Fruit fly (Drosophila melanogaster) whole organism, embryonic: ENCODE measurements around the gene Ald2.

Experiments used
- Aef1 ChIP-seq: fragments of 200-800 bp; sonication (Bioruptor generic); IDR thresholded peaks from 3 replicates; pipeline ENCODE4 v1.3.6; 2022; ENCODE audit warnings: missing biosample characterization, missing genetic modification characterization
- CG1024 ChIP-seq: fragments of 200-800 bp; sonication (Bioruptor generic); IDR thresholded peaks from 2 replicates; pipeline ENCODE4 v1.3.6; 2022; ENCODE audit warnings: missing biosample characterization, missing genetic modification characterization
- CG11456 ChIP-seq: fragments of 200-800 bp; sonication (Bioruptor generic); IDR thresholded peaks from 3 replicates; pipeline ENCODE4 v1.3.6; 2022; ENCODE audit warnings: missing biosample characterization, missing genetic modification characterization
- CG11723 ChIP-seq: fragments of 200-800 bp; sonication (Bioruptor generic); optimal IDR thresholded peaks from 2 replicates; lab custom pipeline; 2017; ENCODE audit warnings: missing biosample characterization, mild to moderate bottlenecking, missing genetic modification characterization
- CG12769 ChIP-seq: fragments of 200-800 bp; sonication (Bioruptor generic); optimal IDR thresholded peaks from 2 replicates; lab custom pipeline; 2019; ENCODE audit warnings: missing biosample characterization, mild to moderate bottlenecking, missing genetic modification characterization, moderate library complexity
- CG13287 ChIP-seq: fragments of 200-800 bp; sonication (Bioruptor generic); IDR thresholded peaks from 2 replicates; pipeline ENCODE4 v1.3.6; 2022; ENCODE audit warnings: missing biosample characterization, missing genetic modification characterization; ENCODE audit not compliant: partially characterized antibody
- CG16779 ChIP-seq: fragments of 200-800 bp; sonication (Bioruptor generic); IDR thresholded peaks from 2 replicates; pipeline ENCODE4 v1.3.6; 2022; ENCODE audit warnings: missing biosample characterization, missing genetic modification characterization
- CG16863 ChIP-seq: fragments of 200-800 bp; sonication (Bioruptor generic); optimal IDR thresholded peaks from 3 replicates; lab custom pipeline; 2016; ENCODE audit warnings: missing biosample characterization, missing genetic modification characterization
- CG17385 ChIP-seq: fragments of 200-800 bp; sonication (Bioruptor generic); optimal IDR thresholded peaks from 3 replicates; lab custom pipeline; 2018; ENCODE audit warnings: missing biosample characterization, mild to moderate bottlenecking, missing genetic modification characterization
- CG18599 ChIP-seq: fragments of 200-800 bp; sonication (Bioruptor generic); optimal IDR thresholded peaks from 3 replicates; lab custom pipeline; 2017; ENCODE audit warnings: missing biosample characterization, missing genetic modification characterization, mild to moderate bottlenecking, moderate library complexity, missing genetic modification reagents
- CG2129 ChIP-seq: fragments of 200-800 bp; sonication (Bioruptor generic); IDR thresholded peaks from 2 replicates; pipeline ENCODE4 v1.3.6; 2022; ENCODE audit warnings: missing biosample characterization, missing genetic modification characterization; ENCODE audit not compliant: partially characterized antibody
- CG2678 ChIP-seq: fragments of 200-800 bp; sonication (Bioruptor generic); optimal IDR thresholded peaks from 3 replicates; lab custom pipeline; 2019; ENCODE audit warnings: missing biosample characterization, mild to moderate bottlenecking, missing genetic modification characterization, moderate library complexity
- CG31441 ChIP-seq: fragments of 200-800 bp; sonication (Bioruptor generic); IDR thresholded peaks from 2 replicates; pipeline ENCODE4 v1.3.6; 2022; ENCODE audit warnings: missing biosample characterization, missing genetic modification characterization
- CG3163 ChIP-seq: fragments of 200-800 bp; sonication (Bioruptor generic); optimal IDR thresholded peaks from 3 replicates; lab custom pipeline; 2016; ENCODE audit warnings: missing biosample characterization, missing genetic modification characterization
- CG3995 ChIP-seq: fragments of 200-800 bp; sonication (Bioruptor generic); optimal IDR thresholded peaks from 3 replicates; lab custom pipeline; 2016; ENCODE audit warnings: missing biosample characterization, missing genetic modification characterization
- CG6683 ChIP-seq: fragments of 200-800 bp; sonication (Bioruptor generic); optimal IDR thresholded peaks from 2 replicates; lab custom pipeline; 2017; ENCODE audit warnings: missing biosample characterization, mild to moderate bottlenecking, missing genetic modification characterization, missing genetic modification reagents
- CG7963 ChIP-seq: fragments of 200-800 bp; sonication (Bioruptor generic); IDR thresholded peaks from 3 replicates; pipeline ENCODE4 v1.3.6; 2022; ENCODE audit warnings: missing biosample characterization, missing genetic modification characterization; ENCODE audit not compliant: partially characterized antibody
- CG7987 ChIP-seq: fragments of 200-800 bp; sonication (Bioruptor generic); optimal IDR thresholded peaks from 2 replicates; lab custom pipeline; 2018; ENCODE audit warnings: missing biosample characterization, mild to moderate bottlenecking, missing genetic modification characterization, moderate library complexity
- CG8765 ChIP-seq: fragments of 200-800 bp; sonication (Bioruptor generic); IDR thresholded peaks from 2 replicates; pipeline ENCODE4 v1.3.6; 2022; ENCODE audit warnings: missing biosample characterization, missing genetic modification characterization
- CrebB ChIP-seq: fragments of 200-800 bp; sonication (Bioruptor generic); optimal IDR thresholded peaks from 3 replicates; lab custom pipeline; 2018; ENCODE audit warnings: missing biosample characterization, mild to moderate bottlenecking, missing genetic modification characterization
- Deaf1 ChIP-seq: fragments of 200-800 bp; optimal IDR thresholded peaks from 3 replicates; lab custom pipeline; 2019; ENCODE audit warnings: missing biosample characterization, mild to moderate bottlenecking, missing genetic modification characterization, moderate library complexity
- Drgx ChIP-seq: fragments of 200-800 bp; sonication (Bioruptor generic); IDR thresholded peaks from 2 replicates; pipeline ENCODE4 v1.3.6; 2022; ENCODE audit warnings: missing biosample characterization, missing genetic modification characterization
- E2f1 ChIP-seq: fragments of 200-800 bp; sonication (Bioruptor generic); IDR thresholded peaks from 2 replicates; pipeline ENCODE4 v1.3.6; 2022; ENCODE audit warnings: missing biosample characterization, missing genetic modification characterization
- Fer3 ChIP-seq: fragments of 200-800 bp; sonication (Bioruptor generic); optimal IDR thresholded peaks from 2 replicates; lab custom pipeline; 2018; ENCODE audit warnings: missing biosample characterization, mild to moderate bottlenecking, missing genetic modification characterization, moderate library complexity
- GATAe ChIP-seq: fragments of 200-800 bp; sonication (Bioruptor generic); conservative IDR thresholded peaks from 2 replicates; pipeline ENCODE4 v1.3.6; 2022; ENCODE audit warnings: missing biosample characterization, missing genetic modification characterization
- Gug ChIP-seq: fragments of 200-800 bp; sonication (Bioruptor generic); IDR thresholded peaks from 4 replicates; pipeline ENCODE4 v1.3.6; 2022; ENCODE audit warnings: missing biosample characterization, missing genetic modification characterization
- HHEX ChIP-seq: fragments of 200-800 bp; sonication (Bioruptor generic); optimal IDR thresholded peaks from 3 replicates; lab custom pipeline; 2017; ENCODE audit warnings: missing biosample characterization, mild to moderate bottlenecking, missing genetic modification characterization, missing genetic modification reagents
- Hand ChIP-seq: fragments of 200-800 bp; sonication (Bioruptor generic); optimal IDR thresholded peaks from 2 replicates; lab custom pipeline; 2017; ENCODE audit warnings: mild to moderate bottlenecking, missing biosample characterization, missing genetic modification reagents, missing genetic modification characterization
- Hr3 ChIP-seq: fragments of 200-800 bp; sonication (Bioruptor generic); optimal IDR thresholded peaks from 3 replicates; lab custom pipeline; 2016; ENCODE audit warnings: missing biosample characterization, missing genetic modification characterization
- Hsf ChIP-seq: fragments of 200-800 bp; sonication (Bioruptor generic); optimal IDR thresholded peaks from 3 replicates; lab custom pipeline; 2016; ENCODE audit warnings: missing biosample characterization, missing genetic modification characterization
- Med ChIP-seq: fragments of 200-800 bp; sonication (Bioruptor generic); peaks from one replicate; lab custom pipeline; 2016; ENCODE audit warnings: missing biosample characterization, missing genetic modification characterization, mild to moderate bottlenecking, inconsistent platforms, moderate library complexity
- Sry-β ChIP-seq: fragments of 200-800 bp; sonication (Bioruptor generic); optimal IDR thresholded peaks from 2 replicates; lab custom pipeline; 2018; ENCODE audit warnings: missing biosample characterization, mild to moderate bottlenecking, missing genetic modification characterization, moderate library complexity
- az2 ChIP-seq: fragments of 200-800 bp; sonication (Bioruptor generic); optimal IDR thresholded peaks from 3 replicates; lab custom pipeline; 2016; ENCODE audit warnings: missing biosample characterization, missing genetic modification characterization
- bbx ChIP-seq: fragments of 200-800 bp; sonication (Bioruptor generic); IDR thresholded peaks from 2 replicates; pipeline ENCODE4 v1.3.6; 2022; ENCODE audit warnings: missing biosample characterization, missing genetic modification characterization; ENCODE audit not compliant: partially characterized antibody
- cg ChIP-seq: fragments of 200-800 bp; sonication (Bioruptor generic); optimal IDR thresholded peaks from 3 replicates; lab custom pipeline; 2019; ENCODE audit warnings: missing biosample characterization, mild to moderate bottlenecking, missing genetic modification characterization, moderate library complexity
- cwo ChIP-seq: fragments of 200-800 bp; sonication (Bioruptor generic); optimal IDR thresholded peaks from 3 replicates; lab custom pipeline; 2017; ENCODE audit warnings: missing biosample characterization, missing genetic modification characterization, mild to moderate bottlenecking, moderate library complexity, missing genetic modification reagents
- dysf ChIP-seq: fragments of 200-800 bp; sonication (Bioruptor generic); IDR thresholded peaks from 3 replicates; pipeline ENCODE4 v1.3.6; 2022; ENCODE audit warnings: missing biosample characterization, missing genetic modification characterization
- gem ChIP-seq: fragments of 200-800 bp; sonication (Bioruptor generic); optimal IDR thresholded peaks from 2 replicates; lab custom pipeline; 2019; ENCODE audit warnings: missing biosample characterization, mild to moderate bottlenecking, missing genetic modification characterization, moderate library complexity
- mirr ChIP-seq: fragments of 200-800 bp; sonication (Bioruptor generic); optimal IDR thresholded peaks from 3 replicates; lab custom pipeline; 2018; ENCODE audit warnings: missing biosample characterization, mild to moderate bottlenecking, missing genetic modification characterization
- pho ChIP-seq: fragments of 200-800 bp; sonication (Bioruptor generic); optimal IDR thresholded peaks from 2 replicates; lab custom pipeline; 2016; ENCODE audit warnings: missing biosample characterization, missing genetic modification characterization
- sens ChIP-seq: fragments of 200-800 bp; sonication (Bioruptor generic); peaks from one replicate; lab custom pipeline; 2016; ENCODE audit warnings: missing biosample characterization, missing genetic modification characterization
- slou ChIP-seq: fragments of 200-800 bp; sonication (Bioruptor generic); optimal IDR thresholded peaks from 3 replicates; lab custom pipeline; 2016; ENCODE audit warnings: missing biosample characterization, missing genetic modification characterization
- sr ChIP-seq: fragments of 200-800 bp; sonication (Bioruptor generic); IDR thresholded peaks from 3 replicates; pipeline ENCODE4 v1.3.6; 2022; ENCODE audit warnings: missing biosample characterization, missing genetic modification characterization
- ssp ChIP-seq: fragments of 200-800 bp; sonication (Bioruptor generic); IDR thresholded peaks from 2 replicates; pipeline ENCODE4 v1.3.6; 2022; ENCODE audit warnings: missing biosample characterization, missing genetic modification characterization
- tgo ChIP-seq: fragments of 200-800 bp; sonication (Bioruptor generic); IDR thresholded peaks from 3 replicates; pipeline ENCODE4 v1.3.6; 2022; ENCODE audit warnings: missing biosample characterization, missing genetic modification characterization
- ttk ChIP-seq: fragments of 200-800 bp; sonication (Bioruptor generic); IDR thresholded peaks from 2 replicates; pipeline ENCODE4 v2.1.2; 2022; ENCODE audit warnings: missing biosample characterization, missing genetic modification characterization
- tx ChIP-seq: fragments of 200-800 bp; sonication (Bioruptor generic); optimal IDR thresholded peaks from 2 replicates; lab custom pipeline; 2016; ENCODE audit warnings: missing biosample characterization, missing genetic modification characterization
- unc-4 ChIP-seq: fragments of 200-800 bp; sonication (Bioruptor generic); IDR thresholded peaks from 2 replicates; pipeline ENCODE4 v1.3.6; 2022; ENCODE audit warnings: missing biosample characterization, missing genetic modification characterization; ENCODE audit not compliant: partially characterized antibody
- usp ChIP-seq: fragments of >200 bp; optimal IDR thresholded peaks from 2 replicates; lab custom pipeline; 2017; ENCODE audit warnings: missing biosample characterization, missing genetic modification characterization

Ald2 gene

dm6 chr3R:26462173-26462959 lies 48.5 kb downstream of the Ald2 start (continued):
- TF ChIP-seq sr (GFP tag; lab: Robert Waterston, UW) (peak; percentile 86), CG13287 (GFP tag; lab: Robert Waterston, UW) (no peak), CG8765 (GFP tag; lab: Robert Waterston, UW) (no peak), pho (no peak), unc-4 (GFP tag; lab: Robert Waterston, UW) (0 out of 2 replicates have a peak, but pooled peaks have one; percentile 10), cwo (GFP tag; lab: Kevin White, UChicago) (peak; percentile 75), CG17385 (GFP tag; lab: Kevin White, UChicago) (peak; percentile 43), CG3995 (no peak), CG16779 (GFP tag; lab: Robert Waterston, UW) (0 out of 2 replicates have a peak, but pooled peaks have one; percentile 48), usp (GFP tag; lab: Kevin White, UChicago) (no peak), Hand (GFP tag; lab: Kevin White, UChicago) (no peak), dysf (GFP tag; lab: Robert Waterston, UW) (peak; percentile 52; the same call in 2 of the 3 replicates), Hr3 (GFP tag; lab: Kevin White, UChicago) (no peak), ttk (no peak), CG12769 (tag; lab: Kevin White, UChicago) (no peak), sens (peak; percentile 10), E2f1 (GFP tag; lab: Robert Waterston, UW) (peak; percentile 36), CG3163 (GFP tag; lab: Kevin White, UChicago) (no peak), Sry-β (no peak), CG31441 (GFP tag; lab: Robert Waterston, UW) (peak; percentile 51; the same call in 1 of the 2 replicates), CG6683 (GFP tag; lab: Kevin White, UChicago) (no peak), bbx (GFP tag; lab: Robert Waterston, UW) (no peak), Fer3 (tag; lab: Kevin White, UChicago) (peak; percentile 33), CG1024 (GFP tag; lab: Robert Waterston, UW) (no peak), CG2678 (tag; lab: Kevin White, UChicago) (peak; percentile 61), CG7987 (GFP tag; lab: Kevin White, UChicago) (no peak), CG18599 (GFP tag; lab: Kevin White, UChicago) (peak; percentile 12), CG2129 (GFP tag; lab: Robert Waterston, UW) (no peak), gem (peak; percentile 62), slou (GFP tag; lab: Kevin White, UChicago) (no peak), CG16863 (GFP tag; lab: Kevin White, UChicago) (no peak), Deaf1 (tag; lab: Kevin White, UChicago) (peak; percentile 17), cg (GFP tag; lab: Kevin White, UChicago) (peak; percentile 12), CrebB (no peak), Hsf (GFP tag; lab: Kevin White, UChicago) (no peak), CG7963 (no peak), CG11723 (GFP tag; lab: Kevin White, UChicago) (no peak), GATAe (GFP tag; lab: Robert Waterston, UW) (no peak), ssp (GFP tag; lab: Robert Waterston, UW) (no peak), HHEX (GFP tag; lab: Kevin White, UChicago) (peak; percentile 35), tgo (GFP tag; lab: Robert Waterston, UW) (peak; percentile 22; the same call in 2 of the 3 replicates), az2 (peak; percentile 12), Med (GFP tag; lab: Kevin White, UChicago) (no peak), CG11456 (GFP tag; lab: Robert Waterston, UW) (no peak), Drgx (peak; percentile 59), Gug (no peak), mirr (GFP tag; lab: Kevin White, UChicago) (peak; percentile 56), tx (GFP tag; lab: Kevin White, UChicago) (peak; percentile 13), Aef1 (GFP tag; lab: Robert Waterston, UW) (no peak)
